Worm (Caenorhabditis elegans) whole organism, mixed stage, embryonic: Measurements from ENCODE around the gene F52D2.12.
"Not testable (repeated sequence)": the region's sequence is repeated elsewhere in the genome, so short reads cannot be mapped to it uniquely, and the experiment has no call there.

Experiments
- bed-3 ChIP-seq: fragments of 200-800 bp; sonication (Bioruptor generic); optimal IDR thresholded peaks from 3 replicates; lab custom pipeline; 2018; ENCODE audit warnings: mild to moderate bottlenecking, missing genetic modification characterization, moderate library complexity, missing compliant biosample characterization
- blmp-1 ChIP-seq: fragments of 150-350 bp; optimal IDR thresholded peaks from 2 replicates; lab custom pipeline; 2014; ENCODE audit warnings: missing biosample characterization, missing genetic modification characterization
- ceh-39 ChIP-seq: fragments of 150-350 bp; optimal IDR thresholded peaks from 2 replicates; lab custom pipeline; 2014; ENCODE audit warnings: missing biosample characterization, missing genetic modification characterization
- ceh-43 ChIP-seq: fragments of 200-800 bp; sonication (Bioruptor generic); optimal IDR thresholded peaks from 2 replicates; lab custom pipeline; 2018; ENCODE audit warnings: mild to moderate bottlenecking, missing genetic modification characterization, moderate library complexity, missing compliant biosample characterization
- ceh-83 ChIP-seq: fragments of 200-800 bp; sonication (Bioruptor generic); optimal IDR thresholded peaks from 2 replicates; lab custom pipeline; 2018; ENCODE audit warnings: mild to moderate bottlenecking, missing genetic modification characterization, missing compliant biosample characterization
- drap-1 ChIP-seq: fragments of 200-800 bp; sonication (Bioruptor generic); optimal IDR thresholded peaks from 3 replicates; lab custom pipeline; 2018; ENCODE audit warnings: mild to moderate bottlenecking, missing genetic modification characterization, missing compliant biosample characterization
- elt-1 ChIP-seq: sonication (generic microtip); optimal IDR thresholded peaks from 2 replicates; lab custom pipeline; 2017; ENCODE audit warnings: missing genetic modification characterization, mild to moderate bottlenecking, missing compliant biosample characterization, antibody characterized with exemption, moderate library complexity, borderline replicate concordance; ENCODE audit not compliant: insufficient read depth
- flh-1 ChIP-seq: fragments of 200-800 bp; sonication (Bioruptor generic); optimal IDR thresholded peaks from 2 replicates; lab custom pipeline; 2018; ENCODE audit warnings: mild to moderate bottlenecking, missing genetic modification characterization, moderate library complexity, missing compliant biosample characterization
- ham-2 ChIP-seq: fragments of 200-800 bp; sonication (Bioruptor generic); optimal IDR thresholded peaks from 2 replicates; lab custom pipeline; 2018; ENCODE audit warnings: mild to moderate bottlenecking, missing genetic modification characterization, missing compliant biosample characterization
- hlh-1 ChIP-seq: fragments of 150-350 bp; optimal IDR thresholded peaks from 2 replicates; lab custom pipeline; 2014; ENCODE audit warnings: missing biosample characterization, missing genetic modification reagents, missing genetic modification characterization
- lin-13 ChIP-seq: fragments of 150-350 bp; optimal IDR thresholded peaks from 2 replicates; lab custom pipeline; 2014; ENCODE audit warnings: missing biosample characterization, missing genetic modification characterization
- lin-32 ChIP-seq: fragments of 200-800 bp; sonication (Bioruptor generic); optimal IDR thresholded peaks from 2 replicates; lab custom pipeline; 2018; ENCODE audit warnings: mild to moderate bottlenecking, missing genetic modification characterization, missing compliant biosample characterization
- mab-5 ChIP-seq: fragments of 150-350 bp; optimal IDR thresholded peaks from 2 replicates; lab custom pipeline; 2014; ENCODE audit warnings: missing biosample characterization, missing genetic modification characterization
- nhr-12 ChIP-seq: fragments of 150-350 bp; optimal IDR thresholded peaks from 2 replicates; lab custom pipeline; 2014; ENCODE audit warnings: missing biosample characterization, missing genetic modification characterization
- nhr-2 ChIP-seq: fragments of 150-350 bp; optimal IDR thresholded peaks from 2 replicates; lab custom pipeline; 2014; ENCODE audit warnings: missing biosample characterization, missing genetic modification characterization
- nhr-237 ChIP-seq: fragments of 150-350 bp; optimal IDR thresholded peaks from 2 replicates; lab custom pipeline; 2014; ENCODE audit warnings: missing biosample characterization, missing genetic modification characterization
- nhr-28 ChIP-seq: fragments of 150-350 bp; optimal IDR thresholded peaks from 2 replicates; lab custom pipeline; 2014; ENCODE audit warnings: missing biosample characterization, missing genetic modification characterization
- sem-2 ChIP-seq: fragments of 200-800 bp; sonication (Bioruptor generic); optimal IDR thresholded peaks from 2 replicates; lab custom pipeline; 2018; ENCODE audit warnings: mild to moderate bottlenecking, missing genetic modification characterization, missing compliant biosample characterization
- snpc-4 ChIP-seq: fragments of 150-350 bp; optimal IDR thresholded peaks from 2 replicates; lab custom pipeline; 2014; ENCODE audit warnings: missing biosample characterization, missing genetic modification characterization
- tbx-8 ChIP-seq: fragments of 200-800 bp; sonication (Bioruptor generic); optimal IDR thresholded peaks from 2 replicates; lab custom pipeline; 2018; ENCODE audit warnings: mild to moderate bottlenecking, missing genetic modification characterization, moderate library complexity, missing compliant biosample characterization
- unc-62 ChIP-seq: fragments of 150-350 bp; optimal IDR thresholded peaks from 2 replicates; lab custom pipeline; 2014; ENCODE audit warnings: missing biosample characterization, missing genetic modification reagents, missing genetic modification characterization
- zip-8 ChIP-seq: fragments of 150-350 bp; optimal IDR thresholded peaks from 2 replicates; lab custom pipeline; 2014; ENCODE audit warnings: missing biosample characterization, missing genetic modification characterization
- ztf-11 ChIP-seq: fragments of 150-350 bp; optimal IDR thresholded peaks from 2 replicates; lab custom pipeline; 2014; ENCODE audit warnings: missing biosample characterization, missing genetic modification characterization

The F52D2.12 gene

ce11 chrX:2012491-2013201 is 34.8 kb downstream of the F52D2.12 start, which contains the start of gene Y102A11A.9:
Gene Y102A11A.9, plus strand, starts transcription at chrX:2013151.
- no peak for TF ChIP-seq blmp-1 (tag; lab: Kevin White, UChicago)
- no peak for TF ChIP-seq lin-13 (tag; lab: Kevin White, UChicago)
- TF ChIP-seq ham-2 = no peak
- no peak for TF ChIP-seq tbx-8 (GFP tag; lab: Kevin White, UChicago)
- no peak for TF ChIP-seq flh-1 (GFP tag; lab: Kevin White, UChicago)
- no peak for TF ChIP-seq hlh-1 (tag; lab: Kevin White, UChicago)
- no peak for TF ChIP-seq ceh-83 (GFP tag; lab: Kevin White, UChicago)
- no peak for TF ChIP-seq nhr-28 (tag; lab: Kevin White, UChicago)
- TF ChIP-seq, all 35 proteins: peak for 0

DNA sequence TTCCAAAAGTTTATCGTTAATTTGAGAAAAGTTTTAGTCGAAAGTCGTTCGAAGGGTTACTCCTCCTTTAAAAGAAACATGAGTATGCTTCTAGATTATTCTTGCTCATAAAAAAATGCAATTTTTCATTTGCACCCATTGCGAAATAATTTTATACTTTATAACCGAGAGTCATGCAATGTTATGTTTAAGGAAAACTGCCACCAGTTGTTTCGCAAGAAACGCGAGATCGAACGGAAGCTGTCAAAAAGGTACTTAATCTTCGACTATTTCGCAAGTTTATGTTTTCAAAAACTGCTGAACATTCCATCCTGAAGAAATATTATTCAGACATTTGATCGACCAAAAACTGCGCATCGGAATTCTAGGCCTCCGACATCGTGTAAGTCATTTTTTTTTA is 36.1 kb downstream of the F52D2.12 start:
- TF ChIP-seq elt-1 (tag; lab: Kevin White, UChicago) (no peak), nhr-28 (tag; lab: Kevin White, UChicago) (no peak), nhr-12 (tag; lab: Kevin White, UChicago) (no peak), drap-1 (GFP tag; lab: Kevin White, UChicago) (no peak), ceh-39 (no peak), ham-2 (no peak), ztf-11 (tag; lab: Kevin White, UChicago) (no peak)

DNA sequence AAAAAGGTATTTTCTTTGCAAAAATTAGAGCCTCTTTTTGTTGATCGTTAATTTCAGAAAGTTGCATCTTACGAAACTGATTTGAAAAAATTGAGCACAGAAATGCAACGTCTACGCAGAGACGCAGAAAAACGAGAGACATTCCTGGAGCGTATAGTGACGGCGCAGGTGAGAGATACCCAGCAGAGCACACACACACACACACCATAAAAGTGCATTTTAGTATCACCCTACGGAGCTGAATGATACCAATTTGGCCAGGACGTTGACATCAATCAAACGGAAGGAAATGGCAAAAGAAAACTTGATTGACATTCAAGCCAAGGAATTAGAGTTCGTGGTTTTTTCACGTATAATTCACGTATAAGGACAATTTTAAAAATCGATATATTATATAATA is 36.7 kb downstream of the F52D2.12 start:
- no peak for TF ChIP-seq nhr-237 (tag; lab: Kevin White, UChicago)

ce11 chrX:2018211-2018610 is 40.4 kb downstream of the F52D2.12 start:
- TF ChIP-seq nhr-28 (tag; lab: Kevin White, UChicago) (no peak), ceh-83 (GFP tag; lab: Kevin White, UChicago) (no peak)
- TF ChIP-seq, all 35 proteins: peak for 0

ce11 chrX:2018848-2019247 is 41.0 kb downstream of the F52D2.12 start, which contains the start of gene Y102A11A.3:
Gene Y102A11A.3, plus strand, starts transcription at chrX:2019148.
- TF ChIP-seq lin-32 (GFP tag; lab: Kevin White, UChicago) (no peak), sem-2 (GFP tag; lab: Kevin White, UChicago) (no peak), snpc-4 (tag; lab: Kevin White, UChicago) (no peak), bed-3 (GFP tag; lab: Kevin White, UChicago) (no peak), blmp-1 (tag; lab: Kevin White, UChicago) (no peak), ham-2 (no peak), ceh-39 (no peak), ceh-43 (GFP tag; lab: Kevin White, UChicago) (no peak), flh-1 (GFP tag; lab: Kevin White, UChicago) (no peak), tbx-8 (GFP tag; lab: Kevin White, UChicago) (no peak), unc-62 (no peak)

DNA sequence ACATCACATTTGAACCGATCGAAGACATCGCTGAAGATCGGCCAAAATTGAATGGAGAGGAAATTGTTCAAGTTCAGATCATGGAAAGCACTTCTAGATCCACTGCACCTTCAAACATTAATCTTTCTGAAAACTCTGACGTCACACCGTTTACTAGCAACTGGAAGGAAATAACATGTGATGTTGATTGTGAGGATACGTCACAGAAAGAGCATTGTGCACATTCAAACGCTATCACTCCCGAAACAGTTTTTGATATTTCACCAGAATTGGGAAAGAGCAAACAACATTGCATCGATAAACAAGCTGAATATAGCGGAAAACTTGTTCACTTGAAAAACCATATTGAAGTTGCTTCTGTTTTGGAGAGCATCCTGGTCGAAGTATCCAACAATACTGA is 43.7 kb downstream of the F52D2.12 start:
- TF ChIP-seq hlh-1 (tag; lab: Kevin White, UChicago) (no peak), mab-5 (tag; lab: Kevin White, UChicago) (no peak), zip-8 (no peak), ztf-11 (tag; lab: Kevin White, UChicago) (no peak), nhr-28 (tag; lab: Kevin White, UChicago) (no peak), nhr-237 (tag; lab: Kevin White, UChicago) (no peak), nhr-2 (tag; lab: Kevin White, UChicago) (no peak), ceh-83 (GFP tag; lab: Kevin White, UChicago) (no peak), snpc-4 (tag; lab: Kevin White, UChicago) (no peak), unc-62 (no peak), drap-1 (GFP tag; lab: Kevin White, UChicago) (no peak)

- TF ChIP-seq ceh-39; sem-2 (GFP tag; lab: Kevin White, UChicago); lin-32 (GFP tag; lab: Kevin White, UChicago): not testable (repeated sequence)
Observed at ce11 chrX:2026342-2026741, 48.5 kb downstream of the F52D2.12 start, which contains the start of gene Y102A11A.2. Gene Y102A11A.2, plus strand, starts transcription at chrX:2026642.
